Worm (Caenorhabditis elegans) whole organism, L4 larva: ENCODE data around the gene decr-1.1.

ENCODE experiments used
- R02D3.7 ChIP-seq: fragments of 150-350 bp; sonication (generic microtip); optimal IDR thresholded peaks from 3 replicates; lab custom pipeline; 2014; ENCODE audit warnings: missing biosample characterization, missing genetic modification characterization
- ZK546.5 ChIP-seq, 2 experiments: sonication (generic microtip); optimal IDR thresholded peaks; 2 replicates each; lab custom pipeline; 2017; ENCODE audit warnings: missing biosample characterization in 2 of 2, missing genetic modification characterization in 2 of 2
- aha-1 ChIP-seq: fragments of 150-350 bp; peaks from one replicate; lab custom pipeline; 2014; ENCODE audit warnings: missing biosample characterization, missing genetic modification characterization
- ama-1 ChIP-seq: fragments of 150-350 bp; optimal IDR thresholded peaks from 2 replicates; lab custom pipeline; 2014; ENCODE audit warnings: inconsistent platforms, mixed read lengths
- ceh-44 ChIP-seq: fragments of 200-800 bp; sonication (Bioruptor generic); IDR thresholded peaks from 2 replicates; pipeline ENCODE4 v1.3.6; 2022; ENCODE audit warnings: missing genetic modification reagents, missing genetic modification characterization, missing compliant biosample characterization
- ceh-62 ChIP-seq: sonication (generic microtip); optimal IDR thresholded peaks from 2 replicates; lab custom pipeline; 2017; ENCODE audit warnings: missing biosample characterization, missing genetic modification characterization
- cey-2 ChIP-seq: sonication (generic microtip); optimal IDR thresholded peaks from 3 replicates; lab custom pipeline; 2017; ENCODE audit warnings: missing genetic modification characterization, mild to moderate bottlenecking, missing compliant biosample characterization, antibody characterized with exemption, borderline replicate concordance; ENCODE audit not compliant: insufficient read depth
- daf-16 ChIP-seq, 3 experiments: sonication (generic microtip); optimal IDR thresholded peaks; 2 replicates each; lab custom pipeline; 2016 to 2017; ENCODE audit warnings: missing genetic modification characterization in 3 of 3, missing genetic modification reagents in 3 of 3, mild to moderate bottlenecking in 2 of 3, missing compliant biosample characterization in 2 of 3, missing biosample characterization in 1 of 3, moderate library complexity in 1 of 3
- daf-19 ChIP-seq: fragments of 200-800 bp; sonication (Bioruptor generic); conservative IDR thresholded peaks from 2 replicates; pipeline ENCODE4 v1.3.6; 2022; ENCODE audit warnings: missing genetic modification characterization, missing compliant biosample characterization
- dmd-6 ChIP-seq: fragments of 200-800 bp; sonication (Bioruptor generic); IDR thresholded peaks from 2 replicates; pipeline ENCODE4 v1.3.6; 2022; ENCODE audit warnings: missing genetic modification reagents, missing genetic modification characterization, missing compliant biosample characterization
- duxl-1 ChIP-seq: sonication (generic microtip); optimal IDR thresholded peaks from 2 replicates; lab custom pipeline; 2016; ENCODE audit warnings: mild to moderate bottlenecking, missing genetic modification characterization, moderate library complexity, missing compliant biosample characterization; ENCODE audit not compliant: poor library complexity
- hlh-11 ChIP-seq: fragments of 200-800 bp; sonication (Bioruptor generic); optimal IDR thresholded peaks from 2 replicates; lab custom pipeline; 2018; ENCODE audit warnings: mild to moderate bottlenecking, missing genetic modification characterization, missing compliant biosample characterization
- hlh-30 ChIP-seq: sonication (generic microtip); optimal IDR thresholded peaks from 2 replicates; lab custom pipeline; 2017; ENCODE audit warnings: antibody characterized with exemption, mild to moderate bottlenecking, missing genetic modification characterization, missing compliant biosample characterization; ENCODE audit not compliant: insufficient read depth
- jun-1 ChIP-seq: fragments of 150-350 bp; optimal IDR thresholded peaks from 2 replicates; lab custom pipeline; 2014; ENCODE audit warnings: missing biosample characterization, missing genetic modification reagents, missing genetic modification characterization
- lin-15B ChIP-seq: fragments of 150-350 bp; sonication (generic microtip); optimal IDR thresholded peaks from 3 replicates; lab custom pipeline; 2014; ENCODE audit warnings: missing biosample characterization, missing genetic modification characterization
- madf-5 ChIP-seq, 2 experiments: fragments of 200-800 bp; sonication (Bioruptor generic); IDR thresholded peaks; 2 replicates each; pipeline ENCODE4 v1.3.6; 2022; ENCODE audit warnings: missing compliant biosample characterization in 2 of 2, missing genetic modification characterization in 2 of 2
- mep-1 ChIP-seq: fragments of 150-350 bp; sonication (generic microtip); optimal IDR thresholded peaks from 3 replicates; lab custom pipeline; 2014; ENCODE audit warnings: missing biosample characterization, missing genetic modification characterization
- nhr-102 ChIP-seq: sonication (generic microtip); optimal IDR thresholded peaks from 2 replicates; lab custom pipeline; 2016; ENCODE audit warnings: mild to moderate bottlenecking, missing genetic modification characterization, moderate library complexity, missing compliant biosample characterization
- nhr-111 ChIP-seq: fragments of 200-800 bp; sonication (Bioruptor generic); optimal IDR thresholded peaks from 2 replicates; lab custom pipeline; 2018; ENCODE audit warnings: mild to moderate bottlenecking, missing genetic modification characterization, missing compliant biosample characterization
- nhr-25 ChIP-seq: sonication (generic microtip); optimal IDR thresholded peaks from 2 replicates; lab custom pipeline; 2017; ENCODE audit warnings: missing genetic modification characterization, mild to moderate bottlenecking, missing compliant biosample characterization, antibody characterized with exemption, moderate library complexity, borderline replicate concordance; ENCODE audit not compliant: insufficient read depth
- nhr-28 ChIP-seq: fragments of 150-350 bp; optimal IDR thresholded peaks from 2 replicates; lab custom pipeline; 2014; ENCODE audit warnings: missing biosample characterization, missing genetic modification characterization
- nhr-42 ChIP-seq: fragments of 200-800 bp; sonication (Bioruptor generic); IDR thresholded peaks from 2 replicates; pipeline ENCODE4 v1.3.6; 2022; ENCODE audit warnings: missing genetic modification characterization, missing compliant biosample characterization
- nhr-48 ChIP-seq: sonication (generic microtip); optimal IDR thresholded peaks from 2 replicates; lab custom pipeline; 2016; ENCODE audit warnings: mild to moderate bottlenecking, missing genetic modification characterization, missing compliant biosample characterization
- nhr-6 ChIP-seq: fragments of 150-350 bp; optimal IDR thresholded peaks from 2 replicates; lab custom pipeline; 2014; ENCODE audit warnings: missing biosample characterization, missing genetic modification characterization
- nhr-77 ChIP-seq: fragments of 150-350 bp; optimal IDR thresholded peaks from 2 replicates; lab custom pipeline; 2014; ENCODE audit warnings: missing biosample characterization, missing genetic modification characterization
- pha-4 ChIP-seq, 2 experiments: fragments of 150-350 bp in 1 of 2; fragments of 200-800 bp in 1 of 2; sonication (Bioruptor generic) in 1 of 2; IDR thresholded peaks in 1 of 2; optimal IDR thresholded peaks in 1 of 2; 2 replicates each; pipeline versions ENCODE4 v1.3.6 to Lab custom; 2014 to 2022; ENCODE audit warnings: missing genetic modification characterization in 2 of 2, missing genetic modification reagents in 2 of 2, missing biosample characterization in 1 of 2, missing compliant biosample characterization in 1 of 2
- php-3 ChIP-seq: fragments of 200-800 bp; sonication (Bioruptor generic); IDR thresholded peaks from 2 replicates; pipeline ENCODE4 v1.3.6; 2022; ENCODE audit warnings: missing genetic modification reagents, missing genetic modification characterization, missing compliant biosample characterization
- pqm-1 ChIP-seq: sonication (generic microtip); optimal IDR thresholded peaks from 2 replicates; lab custom pipeline; 2017; ENCODE audit warnings: missing biosample characterization, missing genetic modification characterization
- rbr-2 ChIP-seq: sonication (generic microtip); optimal IDR thresholded peaks from 2 replicates; lab custom pipeline; 2016; ENCODE audit warnings: missing genotype, missing genetic modification characterization, missing compliant biosample characterization
- tag-97 ChIP-seq: fragments of 200-800 bp; sonication (Bioruptor generic); IDR thresholded peaks from 2 replicates; pipeline ENCODE4 v1.3.6; 2022; ENCODE audit warnings: missing genetic modification characterization, missing compliant biosample characterization
- tra-1 ChIP-seq: fragments of 200-800 bp; sonication (Bioruptor generic); IDR thresholded peaks from 2 replicates; pipeline ENCODE4 v1.3.6; 2022; ENCODE audit warnings: missing genetic modification reagents, missing genetic modification characterization, missing compliant biosample characterization
- unc-39 ChIP-seq: sonication (generic microtip); optimal IDR thresholded peaks from 2 replicates; lab custom pipeline; 2017; ENCODE audit warnings: missing biosample characterization, missing genetic modification characterization
- unc-62 ChIP-seq, 3 experiments: fragments of 150-350 bp in 1 of 3; sonication (generic microtip); optimal IDR thresholded peaks in 2 of 3; peaks in 1 of 3; 1 replicate in 1 of 3; 2 replicates in 2 of 3; lab custom pipeline; 2014 to 2017; ENCODE audit warnings: missing biosample characterization in 3 of 3, missing genetic modification characterization in 3 of 3, missing genetic modification reagents in 3 of 3, missing genotype in 1 of 3
- vab-7 ChIP-seq: fragments of 200-800 bp; sonication (Bioruptor generic); IDR thresholded peaks from 2 replicates; pipeline ENCODE4 v1.3.6; 2022; ENCODE audit warnings: missing genetic modification reagents, missing genetic modification characterization, missing compliant biosample characterization
- zip-11 ChIP-seq: fragments of 200-800 bp; sonication (Bioruptor generic); IDR thresholded peaks from 2 replicates; pipeline ENCODE4 v1.3.6; 2022; ENCODE audit warnings: missing genetic modification characterization, missing compliant biosample characterization

Gene decr-1.1

DNA sequence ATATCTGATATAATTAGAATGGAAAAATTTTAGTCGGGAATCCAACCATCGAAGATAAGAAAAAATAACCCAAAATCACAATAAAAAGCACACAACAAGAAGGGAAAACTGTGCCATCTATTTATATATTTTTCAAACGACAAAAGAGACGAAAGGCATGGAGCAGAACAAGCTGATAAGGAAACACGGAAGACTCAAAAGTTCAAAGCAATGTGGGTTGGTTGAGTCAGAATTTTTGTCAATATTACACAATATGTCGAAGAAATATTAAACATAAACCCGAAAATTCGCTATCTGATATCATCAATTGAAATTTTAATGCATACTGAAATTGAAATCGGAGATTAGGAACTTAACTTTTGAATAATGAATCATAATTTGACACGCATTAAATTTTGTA, 37.3 kb upstream of the decr-1.1 start, which contains the start of gene F35E12.9 (continued):
- TF ChIP-seq pha-4 (GFP tag; IDR thresholded peaks at IDR 0.05; lab: Robert Waterston, UW), result no peak
- no peak for TF ChIP-seq pha-4 (tag; optimal IDR thresholded peaks at IDR 0.05; lab: Kevin White, UChicago)
- peak; percentile 33 for TF ChIP-seq nhr-48 (tag; lab: Kevin White, UChicago)
- TF ChIP-seq cey-2 (tag; lab: Kevin White, UChicago), result no peak
- TF ChIP-seq nhr-6 (tag; lab: Kevin White, UChicago), result peak; percentile 45
- TF ChIP-seq nhr-77 (tag; lab: Kevin White, UChicago), result peak; percentile 35
- TF ChIP-seq nhr-102 (tag; lab: Kevin White, UChicago), result peak; percentile 24
- peak; percentile 78 for TF ChIP-seq php-3
- no peak for TF ChIP-seq ZK546.5 (tag; optimal IDR thresholded peaks at IDR 0.05; lab: Kevin White, UChicago)
- no peak for TF ChIP-seq R02D3.7
- no peak for TF ChIP-seq unc-62 (GFP tag; optimal IDR thresholded peaks at IDR 0.05 in 1 of 2; lab: Kevin White, UChicago)
- TF ChIP-seq unc-62 (tag; optimal IDR thresholded peaks at IDR 0.05; lab: Kevin White, UChicago), result no peak
- TF ChIP-seq nhr-25 (tag; lab: Kevin White, UChicago), result no peak
- no peak for TF ChIP-seq hlh-30 (tag; lab: Kevin White, UChicago)
- TF ChIP-seq rbr-2, result no peak
- TF ChIP-seq tag-97 (GFP tag; lab: Robert Waterston, UW), result no peak
- no peak for TF ChIP-seq nhr-111 (GFP tag; lab: Kevin White, UChicago)
- peak; percentile 81 for TF ChIP-seq dmd-6 (GFP tag; lab: Robert Waterston, UW)
- no peak for TF ChIP-seq duxl-1 (tag; lab: Kevin White, UChicago)
- no peak for TF ChIP-seq ama-1 (lab: Kevin White, UChicago)

DNA sequence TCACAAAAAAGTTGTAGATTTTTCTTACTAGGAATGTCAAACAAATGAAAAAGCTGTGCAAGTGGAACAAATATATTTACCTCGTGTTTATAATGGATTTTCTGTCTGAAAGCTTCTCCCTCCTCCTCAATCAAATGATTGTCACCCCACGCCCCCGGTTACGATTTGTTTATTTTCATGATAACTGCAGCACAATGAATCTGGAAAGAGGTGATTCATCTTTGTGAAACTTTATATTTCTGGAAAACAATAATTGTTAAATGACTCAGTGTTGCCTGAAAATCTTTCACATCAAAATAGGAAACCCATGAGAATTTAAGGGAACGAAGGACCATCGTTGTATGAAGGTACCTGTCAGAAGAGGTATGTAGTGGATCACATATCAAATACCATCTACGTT, 33.5 kb upstream of the decr-1.1 start, which contains the start of gene F35E12.10:
Gene F35E12.10, minus strand, starts transcription at position 101 of the 400 bp plus-strand sequence.
- TF ChIP-seq aha-1 (tag; lab: Kevin White, UChicago) (peak; percentile 69), unc-62 (GFP tag; optimal IDR thresholded peaks at IDR 0.05 in 1 of 2; lab: Kevin White, UChicago) (peak in 1 of 2 experiments; percentile 37), unc-62 (tag; optimal IDR thresholded peaks at IDR 0.05; lab: Kevin White, UChicago) (no peak), madf-5 (GFP tag; IDR thresholded peaks at IDR 0.05; lab: Robert Waterston, UW) (no peak)
- TF ChIP-seq, all 104 proteins: peak for 2

DNA sequence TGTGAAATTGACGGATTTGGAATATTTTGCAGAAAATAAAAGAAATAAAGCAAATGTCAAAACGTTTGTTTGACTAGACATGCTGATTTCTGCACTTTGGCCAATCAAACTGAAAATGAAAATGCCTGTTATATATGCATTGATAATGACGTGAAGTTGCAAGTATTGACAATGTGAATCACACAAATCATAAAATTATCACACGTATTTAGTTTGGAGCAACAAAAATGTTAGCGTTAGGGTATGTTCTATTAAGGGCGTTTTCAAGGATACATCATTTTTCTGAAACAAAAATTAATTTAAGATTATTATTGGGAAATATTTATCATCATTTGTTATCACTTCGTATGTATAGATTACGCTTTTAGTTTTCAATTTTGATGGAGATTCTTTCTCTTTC, 30.4 kb upstream of the decr-1.1 start, which contains the start of gene cld-9:
Gene cld-9, minus strand, starts transcription at position 81 of the 400 bp plus-strand sequence.
- TF ChIP-seq daf-16 (GFP tag; optimal IDR thresholded peaks at IDR 0.05; lab: Kevin White, UChicago) (no peak), daf-16 (tag; optimal IDR thresholded peaks at IDR 0.05; lab: Kevin White, UChicago) (peak; percentile 63), unc-62 (GFP tag; optimal IDR thresholded peaks at IDR 0.05 in 1 of 2; lab: Kevin White, UChicago) (no peak), unc-62 (tag; optimal IDR thresholded peaks at IDR 0.05; lab: Kevin White, UChicago) (no peak), daf-19 (no peak), dmd-6 (GFP tag; lab: Robert Waterston, UW) (peak; percentile 65), nhr-28 (tag; lab: Kevin White, UChicago) (peak; percentile 0), nhr-77 (tag; lab: Kevin White, UChicago) (peak; percentile 28), pqm-1 (tag; lab: Kevin White, UChicago) (peak; percentile 51), php-3 (0 out of 2 replicates have a peak, but pooled peaks have one; percentile 30), tra-1 (GFP tag; lab: Robert Waterston, UW) (no peak), hlh-11 (peak; percentile 7), jun-1 (tag; lab: Kevin White, UChicago) (no peak)

DNA sequence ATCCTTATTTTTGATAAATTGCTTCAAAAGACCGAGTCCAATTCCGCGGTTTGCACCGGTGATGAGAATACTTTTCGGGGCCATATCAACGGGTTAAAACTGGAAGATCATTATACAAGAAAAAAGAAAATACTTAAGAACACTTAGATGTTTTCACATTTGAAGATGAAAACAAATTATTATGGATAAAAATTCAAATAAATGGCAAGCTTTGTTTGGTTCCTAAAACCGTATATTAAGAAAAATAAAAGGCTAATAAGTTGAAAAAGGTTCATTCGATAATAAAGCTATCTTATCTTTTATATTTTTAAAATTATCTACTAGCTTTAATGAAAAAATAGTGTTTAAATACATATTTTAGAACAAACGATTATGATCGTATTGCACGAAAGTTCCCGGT, 28.7 kb upstream of the decr-1.1 start, which contains the start of gene F20G2.1:
Gene F20G2.1, minus strand, starts transcription at position 101 of the 400 bp plus-strand sequence.
- no peak for TF ChIP-seq ceh-62 (tag; lab: Kevin White, UChicago)
- no peak for TF ChIP-seq hlh-30 (tag; lab: Kevin White, UChicago)
- no peak for TF ChIP-seq unc-39 (tag; lab: Kevin White, UChicago)
- no peak for TF ChIP-seq lin-15B
- no peak for TF ChIP-seq ceh-44 (GFP tag; lab: Robert Waterston, UW)
- TF ChIP-seq mep-1 (tag; lab: Kevin White, UChicago), result no peak
- no peak for TF ChIP-seq vab-7
- TF ChIP-seq nhr-42 (GFP tag; lab: Robert Waterston, UW), result no peak
- TF ChIP-seq zip-11, result no peak
